Worm (Caenorhabditis elegans) whole organism, young adult: ENCODE results near the gene pap-1.

ENCODE experiments used
- B0035.1 ChIP-seq: sonication (generic microtip); optimal IDR thresholded peaks from 2 replicates; lab custom pipeline; 2016; ENCODE audit warnings: missing genetic modification characterization, mild to moderate bottlenecking, missing compliant biosample characterization, missing genotype, missing genetic modification reagents
- B0261.1 ChIP-seq: sonication (generic microtip); optimal IDR thresholded peaks from 2 replicates; lab custom pipeline; 2016; ENCODE audit warnings: mild to moderate bottlenecking, missing genetic modification characterization, moderate library complexity, missing compliant biosample characterization
- F10E7.11 ChIP-seq: sonication (generic microtip); optimal IDR thresholded peaks from 2 replicates; lab custom pipeline; 2017; ENCODE audit warnings: mild to moderate bottlenecking, missing genetic modification characterization, moderate library complexity, missing compliant biosample characterization
- F23B12.7 ChIP-seq: sonication (generic microtip); optimal IDR thresholded peaks from 2 replicates; lab custom pipeline; 2017; ENCODE audit warnings: missing genetic modification characterization, mild to moderate bottlenecking, missing compliant biosample characterization, antibody characterized with exemption, moderate library complexity; ENCODE audit not compliant: insufficient read depth
- F55B11.4 ChIP-seq: sonication (generic microtip); optimal IDR thresholded peaks from 2 replicates; lab custom pipeline; 2016; ENCODE audit warnings: missing compliant biosample characterization, missing genetic modification characterization, borderline replicate concordance; ENCODE audit not compliant: insufficient read depth
- F57A8.1 ChIP-seq: fragments of 200-800 bp; sonication (Bioruptor generic); optimal IDR thresholded peaks from 2 replicates; lab custom pipeline; 2018; ENCODE audit warnings: mild to moderate bottlenecking, missing genetic modification characterization, moderate library complexity, missing compliant biosample characterization
- K12H6.12 ChIP-seq: fragments of 200-800 bp; sonication (Bioruptor generic); optimal IDR thresholded peaks from 2 replicates; lab custom pipeline; 2018; ENCODE audit warnings: mild to moderate bottlenecking, missing genetic modification characterization, missing compliant biosample characterization
- Y53F4B.3 ChIP-seq: fragments of 200-800 bp; sonication (Bioruptor generic); IDR thresholded peaks from 2 replicates; pipeline ENCODE4 v1.3.6; 2022; ENCODE audit warnings: missing genetic modification reagents, missing genetic modification characterization, missing compliant biosample characterization
- Y67H2A.10 ChIP-seq: fragments of 200-800 bp; sonication (Bioruptor generic); conservative IDR thresholded peaks from 2 replicates; pipeline ENCODE4 v1.3.6; 2022; ENCODE audit warnings: missing genetic modification reagents, missing genetic modification characterization, missing compliant biosample characterization
- Y79H2A.3 ChIP-seq: fragments of 200-800 bp; sonication (Bioruptor generic); conservative IDR thresholded peaks from 2 replicates; pipeline ENCODE4 v1.3.6; 2022; ENCODE audit warnings: missing genetic modification reagents, missing genetic modification characterization, missing compliant biosample characterization
- ama-1 ChIP-seq, 3 experiments: fragments of 150-350 bp in 1 of 3; sonication (generic microtip) in 2 of 3; optimal IDR thresholded peaks; 2 replicates each; lab custom pipeline; 2014 to 2018; ENCODE audit warnings: missing biosample characterization in 2 of 3, missing genetic modification characterization in 2 of 3, missing genetic modification reagents in 2 of 3
- aptf-2 ChIP-seq: fragments of 200-800 bp; sonication (Bioruptor generic); conservative IDR thresholded peaks from 2 replicates; pipeline ENCODE4 v1.3.6; 2022; ENCODE audit warnings: missing genetic modification reagents, missing genetic modification characterization, missing compliant biosample characterization
- aptf-3 ChIP-seq: fragments of 200-800 bp; sonication (Bioruptor generic); IDR thresholded peaks from 2 replicates; pipeline ENCODE4 v1.3.6; 2022; ENCODE audit warnings: missing genetic modification characterization, missing compliant biosample characterization
- athp-1 ChIP-seq: sonication (generic microtip); optimal IDR thresholded peaks from 2 replicates; lab custom pipeline; 2017; ENCODE audit warnings: mild to moderate bottlenecking, missing genetic modification characterization, missing compliant biosample characterization
- attf-5 ChIP-seq: fragments of 200-800 bp; sonication (Bioruptor generic); optimal IDR thresholded peaks from 2 replicates; lab custom pipeline; 2018; ENCODE audit warnings: mild to moderate bottlenecking, missing genetic modification characterization, missing compliant biosample characterization
- attf-6 ChIP-seq: fragments of 200-800 bp; sonication (Bioruptor generic); IDR thresholded peaks from 2 replicates; pipeline ENCODE4 v1.3.6; 2022; ENCODE audit warnings: missing genetic modification reagents, missing genetic modification characterization, missing compliant biosample characterization
- ceh-27 ChIP-seq: fragments of 200-800 bp; sonication (Bioruptor generic); optimal IDR thresholded peaks from 2 replicates; lab custom pipeline; 2018; ENCODE audit warnings: mild to moderate bottlenecking, missing genetic modification characterization, moderate library complexity, missing compliant biosample characterization
- ceh-40 ChIP-seq: fragments of 200-800 bp; sonication (Bioruptor generic); IDR thresholded peaks from 2 replicates; pipeline ENCODE4 v1.3.6; 2022; ENCODE audit warnings: missing genetic modification characterization, missing compliant biosample characterization
- ceh-58 ChIP-seq: fragments of 200-800 bp; sonication (Bioruptor generic); IDR thresholded peaks from 2 replicates; pipeline ENCODE4 v1.3.6; 2022; ENCODE audit warnings: missing genetic modification characterization, missing compliant biosample characterization
- ceh-79 ChIP-seq: sonication (generic microtip); optimal IDR thresholded peaks from 2 replicates; lab custom pipeline; 2017; ENCODE audit warnings: mild to moderate bottlenecking, missing genetic modification characterization, missing compliant biosample characterization
- chd-7 ChIP-seq: sonication (generic microtip); optimal IDR thresholded peaks from 2 replicates; lab custom pipeline; 2016; ENCODE audit warnings: mild to moderate bottlenecking, missing genetic modification characterization, moderate library complexity, missing compliant biosample characterization
- efl-1 ChIP-seq: fragments of 150-350 bp; optimal IDR thresholded peaks from 2 replicates; lab custom pipeline; 2014; ENCODE audit warnings: missing biosample characterization, missing genetic modification reagents, missing genetic modification characterization
- ekl-4 ChIP-seq: fragments of 200-800 bp; sonication (Bioruptor generic); IDR thresholded peaks from 2 replicates; pipeline ENCODE4 v1.3.6; 2022; ENCODE audit warnings: missing genetic modification reagents, missing genetic modification characterization, missing compliant biosample characterization
- fkh-3 ChIP-seq: sonication (generic microtip); optimal IDR thresholded peaks from 2 replicates; lab custom pipeline; 2016; ENCODE audit warnings: mild to moderate bottlenecking, missing genetic modification characterization, missing compliant biosample characterization
- him-1 ChIP-seq: sonication (generic microtip); optimal IDR thresholded peaks from 2 replicates; lab custom pipeline; 2016; ENCODE audit warnings: missing genotype, missing genetic modification reagents, missing genetic modification characterization, missing compliant biosample characterization
- hsf-1 ChIP-seq: fragments of 200-800 bp; sonication (Bioruptor generic); IDR thresholded peaks from 2 replicates; pipeline ENCODE4 v1.3.6; 2022; ENCODE audit warnings: missing genetic modification reagents, missing genetic modification characterization, missing compliant biosample characterization
- lin-54 ChIP-seq: fragments of 200-800 bp; sonication (Bioruptor generic); optimal IDR thresholded peaks from 2 replicates; lab custom pipeline; 2018; ENCODE audit warnings: mild to moderate bottlenecking, missing genetic modification characterization, missing compliant biosample characterization
- lir-1 ChIP-seq: fragments of 200-800 bp; sonication (Bioruptor generic); conservative IDR thresholded peaks from 2 replicates; pipeline ENCODE4 v1.3.6; 2022; ENCODE audit warnings: missing genetic modification reagents, missing genetic modification characterization, missing compliant biosample characterization
- lsy-27 ChIP-seq: sonication (generic microtip); optimal IDR thresholded peaks from 2 replicates; lab custom pipeline; 2017; ENCODE audit warnings: missing genetic modification characterization, mild to moderate bottlenecking, missing compliant biosample characterization, antibody characterized with exemption, missing genotype, borderline replicate concordance; ENCODE audit not compliant: insufficient read depth
- madf-6 ChIP-seq: fragments of 200-800 bp; sonication (Bioruptor generic); IDR thresholded peaks from 2 replicates; pipeline ENCODE4 v1.3.6; 2022; ENCODE audit warnings: missing genetic modification reagents, missing genetic modification characterization, missing compliant biosample characterization
- mel-28 ChIP-seq: sonication (generic microtip); optimal IDR thresholded peaks from 2 replicates; lab custom pipeline; 2016; ENCODE audit warnings: borderline replicate concordance, mild to moderate bottlenecking, missing genetic modification characterization, missing compliant biosample characterization
- mxl-1 ChIP-seq: sonication (generic microtip); optimal IDR thresholded peaks from 2 replicates; lab custom pipeline; 2016; ENCODE audit warnings: missing genetic modification characterization, missing compliant biosample characterization
- nhr-27 ChIP-seq: fragments of 200-800 bp; sonication (Bioruptor generic); optimal IDR thresholded peaks from 2 replicates; lab custom pipeline; 2018; ENCODE audit warnings: mild to moderate bottlenecking, missing genetic modification characterization, moderate library complexity, missing compliant biosample characterization
- pbrm-1 ChIP-seq: fragments of 200-800 bp; sonication (Bioruptor generic); IDR thresholded peaks from 2 replicates; pipeline ENCODE4 v1.3.6; 2022; ENCODE audit warnings: missing genetic modification reagents, missing genetic modification characterization, missing compliant biosample characterization
- rec-8 ChIP-seq, 2 experiments: sonication (generic microtip); optimal IDR thresholded peaks; 2 replicates each; lab custom pipeline; 2016; ENCODE audit warnings: mild to moderate bottlenecking in 2 of 2, missing genetic modification characterization in 2 of 2, missing genetic modification reagents in 2 of 2, missing genotype in 2 of 2, missing biosample characterization in 1 of 2, missing compliant biosample characterization in 1 of 2, moderate library complexity in 1 of 2
- snpc-1.3 ChIP-seq: sonication (generic microtip); optimal IDR thresholded peaks from 2 replicates; lab custom pipeline; 2017; ENCODE audit warnings: missing genetic modification characterization, mild to moderate bottlenecking, missing compliant biosample characterization, antibody characterized with exemption, moderate library complexity, missing genotype, missing genetic modification reagents; ENCODE audit not compliant: insufficient read depth
- somi-1 ChIP-seq: fragments of 200-800 bp; sonication (Bioruptor generic); optimal IDR thresholded peaks from 2 replicates; lab custom pipeline; 2018; ENCODE audit warnings: mild to moderate bottlenecking, missing genetic modification characterization, missing compliant biosample characterization
- sptf-2 ChIP-seq: fragments of 200-800 bp; sonication (Bioruptor generic); optimal IDR thresholded peaks from 2 replicates; lab custom pipeline; 2018; ENCODE audit warnings: mild to moderate bottlenecking, missing genetic modification characterization, missing compliant biosample characterization
- tbp1 ChIP-seq: fragments of 200-800 bp; sonication (Bioruptor generic); optimal IDR thresholded peaks from 2 replicates; lab custom pipeline; 2018; ENCODE audit warnings: mild to moderate bottlenecking, missing genetic modification characterization, missing compliant biosample characterization
- tbx-9 ChIP-seq: sonication (generic microtip); optimal IDR thresholded peaks from 2 replicates; lab custom pipeline; 2016; ENCODE audit warnings: borderline replicate concordance, missing genetic modification characterization, inconsistent platforms, missing compliant biosample characterization
- unc-130 ChIP-seq: sonication (generic microtip); optimal IDR thresholded peaks from 2 replicates; lab custom pipeline; 2016; ENCODE audit warnings: missing genetic modification reagents, missing genetic modification characterization, missing compliant biosample characterization
- ztf-18 ChIP-seq: sonication (generic microtip); optimal IDR thresholded peaks from 2 replicates; lab custom pipeline; 2016; ENCODE audit warnings: missing genotype, mild to moderate bottlenecking, missing genetic modification characterization, missing compliant biosample characterization

pap-1 gene

ce11 chrV:10468190-10468589 is 26.4 kb downstream of the pap-1 start, which contains the start of gene egl-9 (continued):
- TF ChIP-seq mxl-1 (no peak), chd-7 (tag; lab: Kevin White, UChicago) (peak; percentile 60), tbx-9 (tag; lab: Kevin White, UChicago) (no peak), ama-1 (optimal IDR thresholded peaks at IDR 0.05; lab: Kevin White, UChicago) (peak; percentile 87), ama-1 (GFP tag; optimal IDR thresholded peaks at IDR 0.05; lab: Kevin White, UChicago) (no peak), ceh-79 (tag; lab: Kevin White, UChicago) (no peak), K12H6.12 (tag; lab: Kevin White, UChicago) (no peak), athp-1 (tag; lab: Kevin White, UChicago) (no peak), attf-5 (GFP tag; lab: Kevin White, UChicago) (peak; percentile 37), attf-6 (GFP tag; lab: Robert Waterston, UW) (no peak), Y53F4B.3 (GFP tag; lab: Robert Waterston, UW) (no peak), ekl-4 (GFP tag; lab: Robert Waterston, UW) (no peak)

- peak; percentile 44 for TF ChIP-seq ama-1 (optimal IDR thresholded peaks at IDR 0.05; lab: Kevin White, UChicago)
- no peak for TF ChIP-seq ama-1 (GFP tag; optimal IDR thresholded peaks at IDR 0.05; lab: Kevin White, UChicago)
- no peak for TF ChIP-seq ceh-27 (GFP tag; lab: Kevin White, UChicago)
- TF ChIP-seq snpc-1.3 (tag; lab: Kevin White, UChicago): no peak
- TF ChIP-seq sptf-2 (GFP tag; lab: Kevin White, UChicago): no peak
- TF ChIP-seq B0035.1 (tag; lab: Kevin White, UChicago): no peak
- no peak for TF ChIP-seq aptf-2 (GFP tag; lab: Robert Waterston, UW)
- TF ChIP-seq, all 124 proteins: peak for 1
These were observed 26.9 kb downstream of the pap-1 start for ce11 chrV:10468709-10469108.

ce11 chrV:10469845-10470244 is 28.1 kb downstream of the pap-1 start:
- TF ChIP-seq unc-130 (GFP tag; lab: Kevin White, UChicago) (no peak), lin-54 (GFP tag; lab: Kevin White, UChicago) (no peak), fkh-3 (no peak), nhr-27 (tag; lab: Kevin White, UChicago) (no peak), efl-1 (no peak), lir-1 (GFP tag; lab: Robert Waterston, UW) (no peak), lsy-27 (tag; lab: Kevin White, UChicago) (no peak), madf-6 (no peak), aptf-3 (GFP tag; lab: Robert Waterston, UW) (no peak), F23B12.7 (tag; lab: Kevin White, UChicago) (no peak), B0261.1 (tag; lab: Kevin White, UChicago) (no peak), F10E7.11 (tag; lab: Kevin White, UChicago) (no peak)

- TF ChIP-seq F10E7.11 (tag; lab: Kevin White, UChicago): no peak
- TF ChIP-seq Y79H2A.3 (GFP tag; lab: Robert Waterston, UW): no peak
- TF ChIP-seq mel-28 (tag; lab: Kevin White, UChicago): no peak
- no peak for TF ChIP-seq ceh-58
- no peak for TF ChIP-seq rec-8 (tag; optimal IDR thresholded peaks at IDR 0.05; lab: Kevin White, UChicago)
- TF ChIP-seq snpc-1.3 (tag; lab: Kevin White, UChicago): no peak
- TF ChIP-seq F57A8.1 (GFP tag; lab: Kevin White, UChicago): no peak
- TF ChIP-seq K12H6.12 (tag; lab: Kevin White, UChicago): no peak
- no peak for TF ChIP-seq him-1 (tag; lab: Kevin White, UChicago)
- no peak for TF ChIP-seq F55B11.4 (tag; lab: Kevin White, UChicago)
- TF ChIP-seq tbp1 (GFP tag; lab: Kevin White, UChicago): no peak
- no peak for TF ChIP-seq somi-1 (GFP tag; lab: Kevin White, UChicago)
- TF ChIP-seq pbrm-1: no peak
- no peak for TF ChIP-seq hsf-1 (GFP tag; lab: Robert Waterston, UW)
- no peak for TF ChIP-seq ztf-18
- TF ChIP-seq ceh-40 (GFP tag; lab: Robert Waterston, UW): no peak
- no peak for TF ChIP-seq Y67H2A.10
These were observed 29.2 kb downstream of the pap-1 start for ce11 chrV:10471007-10471406.
